Fruit fly (Drosophila melanogaster): ENCODE data around the gene CG34051.

- TF ChIP-seq CG8478 (optimal IDR thresholded peaks at IDR 0.05), result no peak
- TF ChIP-seq CTCF (optimal IDR thresholded peaks at IDR 0.05), result no peak
Measured at dm6 chr2L:19962252-19962729, 1.5 kb upstream of the CG34051 start, which contains the start of the genes CG13965 and CG16772.
